Fruit fly (Drosophila melanogaster) whole organism, embryonic: ENCODE data around the gene Gr89a.

Experiments used
- Asciz ChIP-seq: fragments of 200-800 bp; sonication (Bioruptor generic); optimal IDR thresholded peaks from 2 replicates; lab custom pipeline; 2017; ENCODE audit warnings: missing biosample characterization, mild to moderate bottlenecking, missing genetic modification characterization, missing genetic modification reagents
- Blimp-1 ChIP-seq: fragments of 200-800 bp; sonication (Bioruptor generic); optimal IDR thresholded peaks from 3 replicates; lab custom pipeline; 2018; ENCODE audit warnings: missing biosample characterization, missing genetic modification characterization, mild to moderate bottlenecking, moderate library complexity, missing genetic modification reagents
- CG10267 ChIP-seq: fragments of 200-800 bp; sonication (Bioruptor generic); optimal IDR thresholded peaks from 2 replicates; lab custom pipeline; 2018; ENCODE audit warnings: missing biosample characterization, mild to moderate bottlenecking, missing genetic modification characterization, moderate library complexity
- CG12299 ChIP-seq: fragments of 200-800 bp; sonication (Bioruptor generic); optimal IDR thresholded peaks from 2 replicates; lab custom pipeline; 2018; ENCODE audit warnings: missing biosample characterization, mild to moderate bottlenecking, missing genetic modification characterization
- CG12391 ChIP-seq: fragments of 200-800 bp; sonication (Bioruptor generic); optimal IDR thresholded peaks from 3 replicates; lab custom pipeline; 2018; ENCODE audit warnings: missing biosample characterization, mild to moderate bottlenecking, missing genetic modification characterization, moderate library complexity
- CG14710 ChIP-seq: fragments of 200-800 bp; sonication (Bioruptor generic); optimal IDR thresholded peaks from 3 replicates; lab custom pipeline; 2019; ENCODE audit warnings: missing biosample characterization, mild to moderate bottlenecking, missing genetic modification characterization, moderate library complexity
- CG15269 ChIP-seq: fragments of 200-800 bp; sonication (Bioruptor generic); optimal IDR thresholded peaks from 2 replicates; lab custom pipeline; 2018; ENCODE audit warnings: missing biosample characterization, mild to moderate bottlenecking, missing genetic modification characterization, moderate library complexity
- CG1529 ChIP-seq: fragments of 200-800 bp; sonication (Bioruptor generic); optimal IDR thresholded peaks from 3 replicates; lab custom pipeline; 2018; ENCODE audit warnings: missing biosample characterization, missing genetic modification characterization
- CG16779 ChIP-seq: fragments of 200-800 bp; sonication (Bioruptor generic); IDR thresholded peaks from 2 replicates; pipeline ENCODE4 v1.3.6; 2022; ENCODE audit warnings: missing biosample characterization, missing genetic modification characterization
- CG17361 ChIP-seq: fragments of 200-800 bp; sonication (Bioruptor generic); IDR thresholded peaks from 3 replicates; pipeline ENCODE4 v1.3.6; 2022; ENCODE audit warnings: missing biosample characterization, missing genetic modification characterization
- CG17802 ChIP-seq: fragments of 200-800 bp; sonication (Bioruptor generic); optimal IDR thresholded peaks from 2 replicates; lab custom pipeline; 2018; ENCODE audit warnings: missing biosample characterization, mild to moderate bottlenecking, missing genetic modification characterization, moderate library complexity
- CG18619 ChIP-seq: fragments of 200-800 bp; sonication (Bioruptor generic); optimal IDR thresholded peaks from 3 replicates; lab custom pipeline; 2017; ENCODE audit warnings: missing biosample characterization, mild to moderate bottlenecking, missing genetic modification characterization
- CG31365 ChIP-seq: fragments of 200-800 bp; sonication (Bioruptor generic); optimal IDR thresholded peaks from 2 replicates; lab custom pipeline; 2018; ENCODE audit warnings: missing biosample characterization, mild to moderate bottlenecking, missing genetic modification characterization
- CG31441 ChIP-seq: fragments of 200-800 bp; sonication (Bioruptor generic); IDR thresholded peaks from 2 replicates; pipeline ENCODE4 v1.3.6; 2022; ENCODE audit warnings: missing biosample characterization, missing genetic modification characterization
- CG3847 ChIP-seq: fragments of 200-800 bp; sonication (Bioruptor generic); IDR thresholded peaks from 2 replicates; pipeline ENCODE4 v1.3.6; 2022; ENCODE audit warnings: missing biosample characterization, missing genetic modification characterization
- CG7556 ChIP-seq: fragments of 200-800 bp; sonication (Bioruptor generic); optimal IDR thresholded peaks from 2 replicates; lab custom pipeline; 2017; ENCODE audit warnings: missing biosample characterization, mild to moderate bottlenecking, missing genetic modification characterization
- CG8359 ChIP-seq: fragments of 200-800 bp; sonication (Bioruptor generic); optimal IDR thresholded peaks from 2 replicates; lab custom pipeline; 2017; ENCODE audit warnings: missing biosample characterization, mild to moderate bottlenecking, missing genetic modification characterization, borderline replicate concordance
- CG9609 ChIP-seq: fragments of 200-800 bp; sonication (Bioruptor generic); optimal IDR thresholded peaks from 3 replicates; lab custom pipeline; 2016; ENCODE audit warnings: missing biosample characterization, missing genetic modification characterization
- Ets65A ChIP-seq: fragments of 200-800 bp; sonication (Bioruptor generic); peaks from one replicate; lab custom pipeline; 2016; ENCODE audit warnings: missing biosample characterization, missing genetic modification characterization
- Hey ChIP-seq: fragments of 200-800 bp; sonication (Bioruptor generic); optimal IDR thresholded peaks from 3 replicates; lab custom pipeline; 2018; ENCODE audit warnings: missing biosample characterization, mild to moderate bottlenecking, missing genetic modification characterization
- Lhr ChIP-seq: fragments of 200-800 bp; sonication (Bioruptor generic); optimal IDR thresholded peaks from 3 replicates; lab custom pipeline; 2017; ENCODE audit warnings: mild to moderate bottlenecking, missing biosample characterization, missing genetic modification reagents, missing genetic modification characterization
- Med ChIP-seq: fragments of 200-800 bp; sonication (Bioruptor generic); peaks from one replicate; lab custom pipeline; 2016; ENCODE audit warnings: missing biosample characterization, missing genetic modification characterization, mild to moderate bottlenecking, inconsistent platforms, moderate library complexity
- Meics ChIP-seq: fragments of 200-800 bp; sonication (Bioruptor generic); optimal IDR thresholded peaks from 2 replicates; lab custom pipeline; 2017; ENCODE audit warnings: missing biosample characterization, mild to moderate bottlenecking, missing genetic modification characterization
- Oli ChIP-seq: fragments of 200-800 bp; sonication (Bioruptor generic); optimal IDR thresholded peaks from 2 replicates; lab custom pipeline; 2018; ENCODE audit warnings: missing biosample characterization, mild to moderate bottlenecking, missing genetic modification characterization, moderate library complexity
- Side ChIP-seq: fragments of 200-800 bp; sonication (Bioruptor generic); optimal IDR thresholded peaks from 2 replicates; lab custom pipeline; 2016; ENCODE audit warnings: missing biosample characterization, missing genetic modification characterization
- ap ChIP-seq: fragments of 200-800 bp; sonication (Bioruptor generic); IDR thresholded peaks from 2 replicates; pipeline ENCODE4 v1.3.6; 2022; ENCODE audit warnings: missing biosample characterization, missing genetic modification characterization
- ase ChIP-seq: fragments of 200-800 bp; sonication (Bioruptor generic); IDR thresholded peaks from 3 replicates; pipeline ENCODE4 v1.3.6; 2022; ENCODE audit warnings: missing biosample characterization, missing genetic modification characterization
- bbx ChIP-seq: fragments of 200-800 bp; sonication (Bioruptor generic); IDR thresholded peaks from 2 replicates; pipeline ENCODE4 v1.3.6; 2022; ENCODE audit warnings: missing biosample characterization, missing genetic modification characterization; ENCODE audit not compliant: partially characterized antibody
- bowl ChIP-seq: fragments of 200-800 bp; sonication (Bioruptor generic); IDR thresholded peaks from 2 replicates; pipeline ENCODE4 v1.3.6; 2022; ENCODE audit warnings: missing biosample characterization, missing genetic modification characterization
- bsh ChIP-seq, 2 experiments: fragments of 200-800 bp; sonication (Bioruptor generic); optimal IDR thresholded peaks; 2 replicates each; lab custom pipeline; 2017 to 2018; ENCODE audit warnings: mild to moderate bottlenecking in 2 of 2, missing biosample characterization in 2 of 2, missing genetic modification characterization in 2 of 2, moderate library complexity in 1 of 2
- dan ChIP-seq: fragments of 200-800 bp; sonication (Bioruptor generic); IDR thresholded peaks from 2 replicates; pipeline ENCODE4 v1.3.6; 2022; ENCODE audit warnings: missing biosample characterization, missing genetic modification characterization
- en ChIP-seq: fragments of 200-800 bp; sonication (Bioruptor generic); optimal IDR thresholded peaks from 2 replicates; lab custom pipeline; 2016; ENCODE audit warnings: missing biosample characterization, missing genetic modification characterization
- ken ChIP-seq: fragments of 200-800 bp; sonication (Bioruptor generic); IDR thresholded peaks from 3 replicates; pipeline ENCODE4 v1.3.6; 2022; ENCODE audit warnings: missing biosample characterization, missing genetic modification characterization
- knrl ChIP-seq: fragments of 200-800 bp; sonication (Bioruptor generic); IDR thresholded peaks from 3 replicates; pipeline ENCODE4 v1.3.6; 2022; ENCODE audit warnings: missing biosample characterization, missing genetic modification characterization; ENCODE audit not compliant: partially characterized antibody
- nom ChIP-seq: fragments of 200-800 bp; sonication (Bioruptor generic); optimal IDR thresholded peaks from 2 replicates; lab custom pipeline; 2017; ENCODE audit warnings: missing biosample characterization, missing genetic modification characterization, mild to moderate bottlenecking, moderate library complexity, missing genetic modification reagents
- odd ChIP-seq: fragments of 200-800 bp; sonication (Bioruptor generic); optimal IDR thresholded peaks from 2 replicates; lab custom pipeline; 2017; ENCODE audit warnings: missing biosample characterization, mild to moderate bottlenecking, missing genetic modification characterization
- p53 ChIP-seq: fragments of 200-800 bp; sonication (Bioruptor generic); optimal IDR thresholded peaks from 2 replicates; lab custom pipeline; 2016; ENCODE audit warnings: missing biosample characterization, missing genetic modification characterization
- pan ChIP-seq, 4 experiments: fragments of >200 bp in 3 of 4; fragments of 200-800 bp in 1 of 4; sonication (Bioruptor generic) in 1 of 4; optimal IDR thresholded peaks in 3 of 4; IDR thresholded peaks in 1 of 4; 2 replicates each; pipeline versions ENCODE4 v1.3.6 to Lab custom; 2017 to 2022; ENCODE audit warnings: missing biosample characterization in 2 of 4, missing genetic modification characterization in 2 of 4, mixed read lengths in 1 of 4
- pb ChIP-seq: fragments of 200-800 bp; sonication (Bioruptor generic); optimal IDR thresholded peaks from 3 replicates; lab custom pipeline; 2016; ENCODE audit warnings: missing biosample characterization, missing genetic modification characterization
- phol ChIP-seq: fragments of 200-800 bp; sonication (Bioruptor generic); optimal IDR thresholded peaks from 3 replicates; lab custom pipeline; 2018; ENCODE audit warnings: missing biosample characterization, mild to moderate bottlenecking, missing genetic modification characterization, moderate library complexity
- prd ChIP-seq, 3 experiments: fragments of >200 bp in 2 of 3; fragments of 200-800 bp in 1 of 3; sonication (Bioruptor generic) in 1 of 3; optimal IDR thresholded peaks in 2 of 3; IDR thresholded peaks in 1 of 3; 2 replicates in 2 of 3; 3 replicates in 1 of 3; pipeline versions ENCODE4 v1.3.6 to Lab custom; 2017 to 2022; ENCODE audit warnings: missing biosample characterization in 1 of 3, missing genetic modification characterization in 1 of 3
- pros ChIP-seq: fragments of 200-800 bp; sonication (Bioruptor generic); optimal IDR thresholded peaks from 3 replicates; lab custom pipeline; 2019; ENCODE audit warnings: missing biosample characterization, mild to moderate bottlenecking, missing genetic modification characterization, moderate library complexity
- sens ChIP-seq: fragments of 200-800 bp; sonication (Bioruptor generic); peaks from one replicate; lab custom pipeline; 2016; ENCODE audit warnings: missing biosample characterization, missing genetic modification characterization
- sqz ChIP-seq: fragments of 200-800 bp; sonication (Bioruptor generic); optimal IDR thresholded peaks from 3 replicates; lab custom pipeline; 2018; ENCODE audit warnings: missing biosample characterization, mild to moderate bottlenecking, missing genetic modification characterization
- trh ChIP-seq: fragments of 200-800 bp; sonication (Bioruptor generic); optimal IDR thresholded peaks from 2 replicates; lab custom pipeline; 2016; ENCODE audit warnings: missing biosample characterization, missing genetic modification characterization
- yki ChIP-seq: fragments of >200 bp; optimal IDR thresholded peaks from 3 replicates; lab custom pipeline; 2018
- zf30C ChIP-seq: fragments of 200-800 bp; sonication (Bioruptor generic); optimal IDR thresholded peaks from 3 replicates; lab custom pipeline; 2018; ENCODE audit warnings: missing biosample characterization, mild to moderate bottlenecking, missing genetic modification characterization

Gene Gr89a

DNA sequence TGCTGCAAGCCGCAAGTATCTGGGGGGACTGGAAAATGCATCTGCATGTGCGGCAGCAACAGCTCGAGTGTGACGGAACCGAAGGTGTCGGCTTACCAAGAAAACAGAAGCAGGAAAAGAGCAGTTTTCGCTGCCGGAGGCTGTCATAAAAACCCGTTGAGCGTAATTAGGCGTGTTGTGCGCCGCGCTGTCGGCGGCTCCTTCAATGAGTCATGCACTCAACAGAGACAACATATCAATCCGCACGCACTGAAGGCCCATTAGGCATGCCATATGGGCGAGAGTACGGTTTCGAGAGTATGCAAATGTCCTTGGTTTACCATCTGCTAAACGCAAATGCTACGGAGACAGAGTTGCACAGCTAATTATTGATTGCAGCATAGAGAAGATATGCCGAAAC, 29.7 kb upstream of the Gr89a start (continued):
- no peak for TF ChIP-seq CG7556 (GFP tag; lab: Kevin White, UChicago)
- TF ChIP-seq Asciz (GFP tag; lab: Kevin White, UChicago) = no peak
- TF ChIP-seq ap (GFP tag; lab: Robert Waterston, UW) = no peak

DNA sequence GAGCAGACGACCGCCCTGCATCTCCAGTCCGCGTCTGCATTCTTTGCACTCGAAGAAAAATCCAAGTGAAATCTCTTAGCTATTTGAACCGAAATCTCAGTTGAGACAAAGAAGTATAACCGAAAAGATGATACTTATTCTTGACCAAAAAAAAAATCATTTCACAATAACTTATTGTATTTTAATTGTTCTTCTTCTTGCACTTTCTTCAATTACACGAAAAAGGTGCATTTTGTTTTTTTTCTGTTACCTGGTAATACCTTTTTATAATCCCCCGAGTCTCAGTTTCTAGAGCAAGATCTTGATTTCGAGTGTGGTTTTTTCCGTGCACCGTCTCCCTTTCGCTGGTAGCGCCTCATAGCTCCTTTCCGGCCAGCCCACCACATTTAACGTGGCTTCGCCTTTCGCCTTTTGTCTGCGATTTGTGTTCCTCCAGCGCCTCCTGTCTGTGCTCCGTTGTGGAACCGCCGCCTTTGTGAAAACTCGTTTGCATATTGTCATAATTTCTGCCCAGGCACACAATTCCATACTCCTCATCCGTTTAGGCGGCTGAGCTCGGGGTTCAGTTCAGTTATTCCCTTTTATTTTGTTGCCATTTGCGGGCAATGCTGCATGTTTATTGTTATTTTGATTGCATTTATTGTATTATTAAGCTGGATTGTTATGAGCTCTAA, 28.1 kb upstream of the Gr89a start:
- TF ChIP-seq sens (GFP tag; lab: Kevin White, UChicago) (peak; percentile 36), CG10267 (no peak), odd (no peak), CG12299 (tag; lab: Kevin White, UChicago) (no peak), CG15269 (tag; lab: Kevin White, UChicago) (no peak), Side (GFP tag; lab: Kevin White, UChicago) (no peak), CG3847 (no peak), CG1529 (GFP tag; lab: Kevin White, UChicago) (no peak), Oli (tag; lab: Kevin White, UChicago) (no peak), prd (optimal IDR thresholded peaks at IDR 0.05; lab: Kevin White, UChicago) (no peak), prd (GFP tag; IDR thresholded peaks at IDR 0.05; lab: Robert Waterston, UW) (no peak), zf30C (GFP tag; lab: Kevin White, UChicago) (peak; percentile 44), dan (GFP tag; lab: Robert Waterston, UW) (no peak), CG18619 (GFP tag; lab: Kevin White, UChicago) (no peak), Med (GFP tag; lab: Kevin White, UChicago) (peak; percentile 18), CG17802 (no peak), CG31365 (no peak), Lhr (no peak), pros (GFP tag; lab: Kevin White, UChicago) (peak; percentile 48), ase (GFP tag; lab: Robert Waterston, UW) (no peak), CG31441 (no peak), CG9609 (no peak), CG14710 (tag; lab: Kevin White, UChicago) (peak; percentile 26), Meics (GFP tag; lab: Kevin White, UChicago) (no peak), bowl (no peak), CG16779 (GFP tag; lab: Robert Waterston, UW) (no peak), CG12391 (tag; lab: Kevin White, UChicago) (no peak), CG17361 (GFP tag; lab: Robert Waterston, UW) (no peak), pan (optimal IDR thresholded peaks at IDR 0.05; lab: Kevin White, UChicago) (no peak), pan (GFP tag; optimal IDR thresholded peaks at IDR 0.05 in 1 of 2, IDR thresholded peaks at IDR 0.05 in 1 of 2) (no peak), CG8359 (no peak), bbx (GFP tag; lab: Robert Waterston, UW) (no peak), Hey (no peak), p53 (no peak), Ets65A (GFP tag; lab: Kevin White, UChicago) (peak; percentile 90), ken (GFP tag; lab: Robert Waterston, UW) (0 out of 3 replicates have a peak, but pooled peaks have one; percentile 22), pb (no peak), en (GFP tag; lab: Kevin White, UChicago) (no peak), Blimp-1 (no peak), sqz (peak; percentile 32), knrl (GFP tag; lab: Robert Waterston, UW) (no peak), nom (GFP tag; lab: Kevin White, UChicago) (peak; percentile 56), trh (no peak), bsh (GFP tag; optimal IDR thresholded peaks at IDR 0.05; lab: Kevin White, UChicago) (peak in 1 of 2 experiments; percentile 66), yki (lab: Kevin White, UChicago) (no peak), phol (peak; percentile 5)
